Fruit fly (Drosophila melanogaster) whole organism, embryonic: ENCODE measurements around the gene CG7916.

Experiments used
- Adf1 ChIP-seq: fragments of 200-800 bp; sonication (Bioruptor generic); IDR thresholded peaks from 2 replicates; pipeline ENCODE4 v1.3.6; 2022; ENCODE audit warnings: missing biosample characterization, missing genetic modification characterization
- B-H2 ChIP-seq: fragments of 200-800 bp; sonication (Bioruptor generic); optimal IDR thresholded peaks from 2 replicates; lab custom pipeline; 2018; ENCODE audit warnings: missing biosample characterization, mild to moderate bottlenecking, missing genetic modification characterization
- BEAF-32 ChIP-seq: fragments of 200-800 bp; sonication (Bioruptor generic); optimal IDR thresholded peaks from 3 replicates; lab custom pipeline; 2017; ENCODE audit warnings: missing biosample characterization, missing genetic modification characterization, mild to moderate bottlenecking, moderate library complexity, missing genetic modification reagents
- CG10209 ChIP-seq: fragments of 200-800 bp; sonication (Bioruptor generic); optimal IDR thresholded peaks from 3 replicates; lab custom pipeline; 2017; ENCODE audit warnings: missing biosample characterization, mild to moderate bottlenecking, missing genetic modification characterization, missing genetic modification reagents
- CG10431 ChIP-seq: fragments of 200-800 bp; sonication (Bioruptor generic); optimal IDR thresholded peaks from 3 replicates; lab custom pipeline; 2018; ENCODE audit warnings: missing biosample characterization, mild to moderate bottlenecking, missing genetic modification characterization
- CG10543 ChIP-seq: fragments of 200-800 bp; sonication (Bioruptor generic); optimal IDR thresholded peaks from 3 replicates; lab custom pipeline; 2017; ENCODE audit warnings: missing biosample characterization, mild to moderate bottlenecking, missing genetic modification characterization, moderate library complexity
- CG1233 ChIP-seq: fragments of 200-800 bp; sonication (Bioruptor generic); optimal IDR thresholded peaks from 4 replicates; lab custom pipeline; 2018; ENCODE audit warnings: missing biosample characterization, mild to moderate bottlenecking, missing genetic modification characterization
- CG13624 ChIP-seq: fragments of 200-800 bp; sonication (Bioruptor generic); optimal IDR thresholded peaks from 2 replicates; lab custom pipeline; 2016; ENCODE audit warnings: missing biosample characterization, missing genetic modification characterization
- CG18599 ChIP-seq: fragments of 200-800 bp; sonication (Bioruptor generic); optimal IDR thresholded peaks from 3 replicates; lab custom pipeline; 2017; ENCODE audit warnings: missing biosample characterization, missing genetic modification characterization, mild to moderate bottlenecking, moderate library complexity, missing genetic modification reagents
- CG2120 ChIP-seq: fragments of 200-800 bp; sonication (Bioruptor generic); optimal IDR thresholded peaks from 3 replicates; lab custom pipeline; 2016; ENCODE audit warnings: missing biosample characterization, missing genetic modification characterization
- CG2678 ChIP-seq: fragments of 200-800 bp; sonication (Bioruptor generic); optimal IDR thresholded peaks from 3 replicates; lab custom pipeline; 2019; ENCODE audit warnings: missing biosample characterization, mild to moderate bottlenecking, missing genetic modification characterization, moderate library complexity
- CG3281 ChIP-seq: fragments of 200-800 bp; sonication (Bioruptor generic); optimal IDR thresholded peaks from 3 replicates; lab custom pipeline; 2017; ENCODE audit warnings: missing biosample characterization, mild to moderate bottlenecking, missing genetic modification characterization
- CG4617 ChIP-seq: fragments of 200-800 bp; sonication (Bioruptor generic); optimal IDR thresholded peaks from 3 replicates; lab custom pipeline; 2016; ENCODE audit warnings: missing biosample characterization, missing genetic modification characterization, borderline replicate concordance
- CG6765 ChIP-seq: fragments of 200-800 bp; sonication (Bioruptor generic); optimal IDR thresholded peaks from 3 replicates; lab custom pipeline; 2017; ENCODE audit warnings: missing biosample characterization, mild to moderate bottlenecking, missing genetic modification characterization
- CG7271 ChIP-seq: fragments of 200-800 bp; sonication (Bioruptor generic); optimal IDR thresholded peaks from 2 replicates; lab custom pipeline; 2018; ENCODE audit warnings: missing biosample characterization, mild to moderate bottlenecking, missing genetic modification characterization, moderate library complexity
- CG8089 ChIP-seq: fragments of 200-800 bp; sonication (Bioruptor generic); optimal IDR thresholded peaks from 3 replicates; lab custom pipeline; 2016; ENCODE audit warnings: missing biosample characterization, missing genetic modification characterization
- CG9932 ChIP-seq: fragments of 200-800 bp; sonication (Bioruptor generic); IDR thresholded peaks from 2 replicates; pipeline ENCODE4 v1.3.6; 2022; ENCODE audit warnings: missing biosample characterization, missing genetic modification characterization
- CTCF ChIP-seq: fragments of 200-800 bp; sonication (Bioruptor generic); optimal IDR thresholded peaks from 2 replicates; lab custom pipeline; 2017; ENCODE audit warnings: missing biosample characterization, mild to moderate bottlenecking, missing genetic modification characterization, moderate library complexity
- Dbx ChIP-seq: fragments of 200-800 bp; sonication (Bioruptor generic); IDR thresholded peaks from 3 replicates; pipeline ENCODE4 v1.3.6; 2022; ENCODE audit warnings: missing biosample characterization, missing genetic modification characterization
- Dek ChIP-seq: fragments of 200-800 bp; sonication (Bioruptor generic); optimal IDR thresholded peaks from 3 replicates; lab custom pipeline; 2019; ENCODE audit warnings: missing biosample characterization, mild to moderate bottlenecking, missing genetic modification characterization, moderate library complexity
- Drgx ChIP-seq: fragments of 200-800 bp; sonication (Bioruptor generic); IDR thresholded peaks from 2 replicates; pipeline ENCODE4 v1.3.6; 2022; ENCODE audit warnings: missing biosample characterization, missing genetic modification characterization
- E2f2 ChIP-seq: fragments of 200-800 bp; sonication (Bioruptor generic); IDR thresholded peaks from 2 replicates; pipeline ENCODE4 v1.3.6; 2022; ENCODE audit warnings: missing biosample characterization, missing genetic modification characterization
- Fer3 ChIP-seq: fragments of 200-800 bp; sonication (Bioruptor generic); optimal IDR thresholded peaks from 2 replicates; lab custom pipeline; 2018; ENCODE audit warnings: missing biosample characterization, mild to moderate bottlenecking, missing genetic modification characterization, moderate library complexity
- HLH54F ChIP-seq: fragments of 200-800 bp; sonication (Bioruptor generic); optimal IDR thresholded peaks from 3 replicates; lab custom pipeline; 2016; ENCODE audit warnings: missing biosample characterization, missing genetic modification characterization
- Hand ChIP-seq: fragments of 200-800 bp; sonication (Bioruptor generic); optimal IDR thresholded peaks from 2 replicates; lab custom pipeline; 2017; ENCODE audit warnings: mild to moderate bottlenecking, missing biosample characterization, missing genetic modification reagents, missing genetic modification characterization
- Hsf ChIP-seq: fragments of 200-800 bp; sonication (Bioruptor generic); optimal IDR thresholded peaks from 3 replicates; lab custom pipeline; 2016; ENCODE audit warnings: missing biosample characterization, missing genetic modification characterization
- NfI ChIP-seq: fragments of 200-800 bp; sonication (Bioruptor generic); optimal IDR thresholded peaks from 3 replicates; lab custom pipeline; 2018; ENCODE audit warnings: missing biosample characterization, mild to moderate bottlenecking, missing genetic modification characterization, moderate library complexity
- Oli ChIP-seq: fragments of 200-800 bp; sonication (Bioruptor generic); optimal IDR thresholded peaks from 2 replicates; lab custom pipeline; 2018; ENCODE audit warnings: missing biosample characterization, mild to moderate bottlenecking, missing genetic modification characterization, moderate library complexity
- Scr ChIP-seq: fragments of 200-800 bp; sonication (Bioruptor generic); IDR thresholded peaks from 2 replicates; pipeline ENCODE4 v1.3.6; 2022; ENCODE audit warnings: missing biosample characterization, missing genetic modification characterization; ENCODE audit not compliant: partially characterized antibody
- Sin3A ChIP-seq: fragments of >200 bp; optimal IDR thresholded peaks from 2 replicates; lab custom pipeline; 2018
- ash1 ChIP-seq: fragments of 200-800 bp; sonication (Bioruptor generic); optimal IDR thresholded peaks from 2 replicates; lab custom pipeline; 2018; ENCODE audit warnings: missing biosample characterization, mild to moderate bottlenecking, missing genetic modification characterization
- bcd ChIP-seq: fragments of 200-800 bp; sonication (Bioruptor generic); optimal IDR thresholded peaks from 2 replicates; lab custom pipeline; 2017; ENCODE audit warnings: missing biosample characterization, mild to moderate bottlenecking, missing genetic modification characterization
- chinmo ChIP-seq: fragments of 200-800 bp; sonication (Bioruptor generic); IDR thresholded peaks from 4 replicates; pipeline ENCODE4 v1.3.6; 2022; ENCODE audit warnings: missing biosample characterization, missing genetic modification characterization; ENCODE audit not compliant: partially characterized antibody
- cwo ChIP-seq: fragments of 200-800 bp; sonication (Bioruptor generic); optimal IDR thresholded peaks from 3 replicates; lab custom pipeline; 2017; ENCODE audit warnings: missing biosample characterization, missing genetic modification characterization, mild to moderate bottlenecking, moderate library complexity, missing genetic modification reagents
- disco-r ChIP-seq: fragments of 200-800 bp; sonication (Bioruptor generic); optimal IDR thresholded peaks from 2 replicates; lab custom pipeline; 2016; ENCODE audit warnings: missing biosample characterization, missing genetic modification characterization
- eyg ChIP-seq: fragments of 200-800 bp; sonication (Bioruptor generic); optimal IDR thresholded peaks from 3 replicates; lab custom pipeline; 2016; ENCODE audit warnings: missing biosample characterization, missing genetic modification characterization
- her ChIP-seq: fragments of 200-800 bp; sonication (Bioruptor generic); optimal IDR thresholded peaks from 2 replicates; lab custom pipeline; 2016; ENCODE audit warnings: missing biosample characterization, missing genetic modification characterization
- lbe ChIP-seq: fragments of 200-800 bp; sonication (Bioruptor generic); optimal IDR thresholded peaks from 2 replicates; lab custom pipeline; 2016; ENCODE audit warnings: missing biosample characterization, mild to moderate bottlenecking, missing genetic modification characterization
- lilli ChIP-seq: fragments of 200-800 bp; sonication (Bioruptor generic); optimal IDR thresholded peaks from 3 replicates; lab custom pipeline; 2016; ENCODE audit warnings: missing biosample characterization, missing genetic modification characterization
- mirr ChIP-seq: fragments of 200-800 bp; sonication (Bioruptor generic); optimal IDR thresholded peaks from 3 replicates; lab custom pipeline; 2018; ENCODE audit warnings: missing biosample characterization, mild to moderate bottlenecking, missing genetic modification characterization
- p53 ChIP-seq: fragments of 200-800 bp; sonication (Bioruptor generic); optimal IDR thresholded peaks from 2 replicates; lab custom pipeline; 2016; ENCODE audit warnings: missing biosample characterization, missing genetic modification characterization
- pho ChIP-seq: fragments of 200-800 bp; sonication (Bioruptor generic); optimal IDR thresholded peaks from 2 replicates; lab custom pipeline; 2016; ENCODE audit warnings: missing biosample characterization, missing genetic modification characterization
- pnt ChIP-seq: fragments of 200-800 bp; sonication (Bioruptor generic); optimal IDR thresholded peaks from 3 replicates; lab custom pipeline; 2016; ENCODE audit warnings: missing biosample characterization, missing genetic modification characterization
- pros ChIP-seq: fragments of 200-800 bp; sonication (Bioruptor generic); optimal IDR thresholded peaks from 3 replicates; lab custom pipeline; 2019; ENCODE audit warnings: missing biosample characterization, mild to moderate bottlenecking, missing genetic modification characterization, moderate library complexity
- schlank ChIP-seq: fragments of 200-800 bp; sonication (Bioruptor generic); optimal IDR thresholded peaks from 2 replicates; lab custom pipeline; 2018; ENCODE audit warnings: missing biosample characterization, mild to moderate bottlenecking, missing genetic modification characterization
- sd ChIP-seq: fragments of 200-800 bp; sonication (Bioruptor generic); optimal IDR thresholded peaks from 3 replicates; lab custom pipeline; 2018; ENCODE audit warnings: missing biosample characterization, mild to moderate bottlenecking, missing genetic modification characterization, moderate library complexity
- sens ChIP-seq: fragments of 200-800 bp; sonication (Bioruptor generic); peaks from one replicate; lab custom pipeline; 2016; ENCODE audit warnings: missing biosample characterization, missing genetic modification characterization
- sqz ChIP-seq: fragments of 200-800 bp; sonication (Bioruptor generic); optimal IDR thresholded peaks from 3 replicates; lab custom pipeline; 2018; ENCODE audit warnings: missing biosample characterization, mild to moderate bottlenecking, missing genetic modification characterization
- sug ChIP-seq: fragments of 200-800 bp; optimal IDR thresholded peaks from 2 replicates; lab custom pipeline; 2019; ENCODE audit warnings: missing biosample characterization, mild to moderate bottlenecking, missing genetic modification characterization, moderate library complexity
- tap ChIP-seq: fragments of 200-800 bp; optimal IDR thresholded peaks from 3 replicates; lab custom pipeline; 2019; ENCODE audit warnings: missing biosample characterization, mild to moderate bottlenecking, missing genetic modification characterization, moderate library complexity
- tio ChIP-seq: fragments of 200-800 bp; sonication (Bioruptor generic); optimal IDR thresholded peaks from 2 replicates; lab custom pipeline; 2017; ENCODE audit warnings: missing biosample characterization, missing genetic modification characterization, inconsistent platforms

CG7916 gene

DNA sequence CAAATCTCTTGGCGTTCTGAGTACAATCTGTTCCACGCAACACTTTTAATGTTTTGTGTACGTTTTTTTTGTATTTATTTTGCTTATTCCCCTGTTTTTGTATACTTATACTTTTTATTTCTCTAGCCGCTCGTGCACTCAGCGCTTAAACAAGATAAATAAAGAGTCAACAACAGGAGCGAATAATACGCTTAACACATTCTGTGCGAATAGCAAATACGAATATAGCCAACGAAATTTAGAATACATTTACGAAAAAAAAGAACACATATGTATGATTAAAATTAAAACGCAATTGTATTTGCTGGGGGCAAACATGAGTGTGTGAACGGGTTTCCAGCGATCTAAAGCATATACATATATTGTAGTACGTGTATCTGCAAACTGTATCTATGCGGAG lies 35.4 kb downstream of the CG7916 start (continued):
- TF ChIP-seq CG4617 (GFP tag; lab: Kevin White, UChicago) (no peak), pho (peak; percentile 39), CG1233 (peak; percentile 9), B-H2 (GFP tag; lab: Kevin White, UChicago) (peak; percentile 54), CG7271 (tag; lab: Kevin White, UChicago) (no peak), bcd (GFP tag; lab: Kevin White, UChicago) (peak; percentile 8), Oli (tag; lab: Kevin White, UChicago) (no peak), CG10431 (GFP tag; lab: Kevin White, UChicago) (no peak), schlank (tag; lab: Kevin White, UChicago) (peak; percentile 44), sens (GFP tag; lab: Kevin White, UChicago) (peak; percentile 55), tap (tag; lab: Kevin White, UChicago) (no peak), lilli (GFP tag; lab: Kevin White, UChicago) (peak; percentile 22), her (GFP tag; lab: Kevin White, UChicago) (peak; percentile 59), E2f2 (GFP tag; lab: Robert Waterston, UW) (no peak), CG2678 (tag; lab: Kevin White, UChicago) (peak; percentile 54), BEAF-32 (GFP tag; lab: Kevin White, UChicago) (no peak), CG2120 (GFP tag; lab: Kevin White, UChicago) (peak; percentile 72), sug (tag; lab: Kevin White, UChicago) (peak; percentile 24), ash1 (GFP tag; lab: Kevin White, UChicago) (no peak), Scr (GFP tag; lab: Robert Waterston, UW) (no peak), Fer3 (peak; percentile 51), Dek (tag; lab: Kevin White, UChicago) (peak; percentile 28), tio (GFP tag; lab: Kevin White, UChicago) (no peak), mirr (GFP tag; lab: Kevin White, UChicago) (peak; percentile 0), CG6765 (GFP tag; lab: Kevin White, UChicago) (peak; percentile 10), Adf1 (GFP tag; lab: Robert Waterston, UW) (peak; percentile 7; the same call in 1 of the 2 replicates), Hand (GFP tag; lab: Kevin White, UChicago) (peak; percentile 14), CG18599 (peak; percentile 68), disco-r (peak; percentile 42), CG8089 (GFP tag; lab: Kevin White, UChicago) (no peak), CTCF (GFP tag; lab: Kevin White, UChicago) (no peak), Dbx (GFP tag; lab: Robert Waterston, UW) (peak; percentile 23; the same call in 1 of the 3 replicates), pnt (GFP tag; lab: Kevin White, UChicago) (no peak), pros (GFP tag; lab: Kevin White, UChicago) (no peak), CG9932 (0 out of 2 replicates have a peak, but pooled peaks have one; percentile 34), lbe (GFP tag; lab: Kevin White, UChicago) (peak; percentile 74), CG10543 (GFP tag; lab: Kevin White, UChicago) (peak; percentile 68), cwo (GFP tag; lab: Kevin White, UChicago) (peak; percentile 16), HLH54F (GFP tag; lab: Kevin White, UChicago) (peak; percentile 24), Drgx (GFP tag; lab: Robert Waterston, UW) (no peak), CG13624 (peak; percentile 8), Sin3A (lab: Kevin White, UChicago) (no peak), sd (tag; lab: Kevin White, UChicago) (peak; percentile 61), eyg (GFP tag; lab: Kevin White, UChicago) (peak; percentile 25), Hsf (GFP tag; lab: Kevin White, UChicago) (no peak), p53 (GFP tag; lab: Kevin White, UChicago) (no peak), NfI (GFP tag; lab: Kevin White, UChicago) (no peak), chinmo (GFP tag; lab: Robert Waterston, UW) (0 out of 4 replicates have a peak, but pooled peaks have one; percentile 24), sqz (GFP tag; lab: Kevin White, UChicago) (no peak), CG10209 (peak; percentile 27), CG3281 (GFP tag; lab: Kevin White, UChicago) (peak; percentile 71)
